Worm (Caenorhabditis elegans): ENCODE measurements around the gene col-153.

- TF ChIP-seq ets-4 (GFP tag; optimal IDR thresholded peaks at IDR 0.05) (no peak), D2030.7 (GFP tag; IDR thresholded peaks at IDR 0.05) (no peak), nfya-1 (tag; optimal IDR thresholded peaks at IDR 0.05; ENCODE audit: borderline replicate concordance, insufficient read depth) (no peak), ztf-6 (GFP tag; IDR thresholded peaks at IDR 0.05) (no peak), ztf-18 (tag; optimal IDR thresholded peaks at IDR 0.05) (no peak), him-1 (tag; optimal IDR thresholded peaks at IDR 0.05) (no peak), atf-7 (tag; optimal IDR thresholded peaks at IDR 0.05) (no peak), unc-130 (GFP tag; optimal IDR thresholded peaks at IDR 0.05) (no peak), Y53F4B.3 (GFP tag; IDR thresholded peaks at IDR 0.05) (no peak), pha-4 (tag; optimal IDR thresholded peaks at IDR 0.05) (no peak), dpl-1 (GFP tag; optimal IDR thresholded peaks at IDR 0.05) (no peak)
Measured at ce11 chrV:10966874-10967273, 17.3 kb downstream of the col-153 start.

Measured in whole organism, young adult.